Worm (Caenorhabditis elegans) whole organism, L4/young adult: ENCODE measurements around the gene sipa-1.

ENCODE experiments used
- W03F9.2 ChIP-seq: fragments of 150-350 bp; optimal IDR thresholded peaks from 2 replicates; lab custom pipeline; 2014; ENCODE audit warnings: missing biosample characterization, missing genetic modification characterization
- dao-5 ChIP-seq: sonication (generic microtip); optimal IDR thresholded peaks from 2 replicates; lab custom pipeline; 2016; ENCODE audit warnings: missing genotype, missing genetic modification characterization, moderate library complexity, missing compliant biosample characterization
- him-1 ChIP-seq: sonication (generic microtip); optimal IDR thresholded peaks from 2 replicates; lab custom pipeline; 2016; ENCODE audit warnings: missing genotype, missing genetic modification reagents, missing genetic modification characterization, missing compliant biosample characterization

Gene sipa-1

ce11 chrV:11598807-11599206, 38.3 kb downstream of the sipa-1 start, which contains the start of gene srx-84:
TSS of gene srx-84 (plus strand) at chrV:11599107.
- no peak for TF ChIP-seq W03F9.2 (tag; lab: Kevin White, UChicago)
- no peak for TF ChIP-seq him-1 (tag; lab: Kevin White, UChicago)
- TF ChIP-seq dao-5, result no peak

- TF ChIP-seq dao-5, result no peak
- TF ChIP-seq W03F9.2 (tag; lab: Kevin White, UChicago), result no peak
- TF ChIP-seq him-1 (tag; lab: Kevin White, UChicago), result no peak
Observed at ce11 chrV:11593888-11594287, 43.2 kb downstream of the sipa-1 start.

ce11 chrV:11593427-11593826, 43.7 kb downstream of the sipa-1 start, which contains the start of gene srx-80:
TSS of gene srx-80 (plus strand) at chrV:11593727.
- TF ChIP-seq him-1 (tag; lab: Kevin White, UChicago) (no peak), W03F9.2 (tag; lab: Kevin White, UChicago) (no peak), dao-5 (no peak)

- TF ChIP-seq dao-5, result no peak
Observed at ce11 chrV:11589433-11589832, 47.7 kb downstream of the sipa-1 start, which contains the start of gene srx-82. TSS of gene srx-82 (plus strand) at chrV:11589733.

- TF ChIP-seq him-1 (tag; lab: Kevin White, UChicago), result no peak
- no peak for TF ChIP-seq dao-5
- TF ChIP-seq W03F9.2 (tag; lab: Kevin White, UChicago), result no peak
Observed at ce11 chrV:11585122-11585521, 52.0 kb downstream of the sipa-1 start.

ce11 chrV:11583212-11583611, 53.9 kb downstream of the sipa-1 start, which contains the start of gene srx-88:
TSS of gene srx-88 (plus strand) at chrV:11583512.
- TF ChIP-seq him-1 (tag; lab: Kevin White, UChicago) (no peak), dao-5 (no peak), W03F9.2 (tag; lab: Kevin White, UChicago) (no peak)
